Worm (Caenorhabditis elegans) whole organism, L1 larva: Measurements from ENCODE around the gene cyp-14A4.
A peak's percentile ranks its signal among the peaks of the same experiment; 100 is the strongest.

Source experiments
- C16A3.4 ChIP-seq: fragments of 150-350 bp; optimal IDR thresholded peaks from 2 replicates; lab custom pipeline; 2014; ENCODE audit warnings: missing biosample characterization, missing genetic modification characterization
- C34B4.2 ChIP-seq: sonication (generic microtip); optimal IDR thresholded peaks from 2 replicates; lab custom pipeline; 2017; ENCODE audit warnings: mild to moderate bottlenecking, missing genetic modification characterization, missing compliant biosample characterization
- Y116A8C.19 ChIP-seq: sonication (generic microtip); optimal IDR thresholded peaks from 2 replicates; lab custom pipeline; 2016; ENCODE audit warnings: missing compliant biosample characterization, missing genetic modification characterization, borderline replicate concordance
- aha-1 ChIP-seq: fragments of 150-350 bp; optimal IDR thresholded peaks from 2 replicates; lab custom pipeline; 2014; ENCODE audit warnings: missing biosample characterization, missing genetic modification characterization
- ama-1 ChIP-seq: fragments of 150-350 bp; optimal IDR thresholded peaks from 2 replicates; lab custom pipeline; 2014
- blmp-1 ChIP-seq: fragments of 150-350 bp; optimal IDR thresholded peaks from 2 replicates; lab custom pipeline; 2014; ENCODE audit warnings: missing biosample characterization, missing genetic modification characterization
- ceh-63 ChIP-seq: fragments of 200-800 bp; sonication (Bioruptor generic); optimal IDR thresholded peaks from 2 replicates; lab custom pipeline; 2018; ENCODE audit warnings: mild to moderate bottlenecking, missing genetic modification characterization, missing compliant biosample characterization
- ces-1 ChIP-seq: fragments of 150-350 bp; optimal IDR thresholded peaks from 2 replicates; lab custom pipeline; 2014; ENCODE audit warnings: missing biosample characterization, missing genetic modification reagents, missing genetic modification characterization
- efl-1 ChIP-seq, 4 experiments: fragments of 150-350 bp; optimal IDR thresholded peaks in 3 of 4; peaks in 1 of 4; 1 replicate in 1 of 4; 2 replicates in 3 of 4; lab custom pipeline; 2014; ENCODE audit warnings: missing biosample characterization in 2 of 4, missing genetic modification characterization in 2 of 4, missing genetic modification reagents in 2 of 4
- efl-3 ChIP-seq: fragments of 200-800 bp; sonication (Bioruptor generic); optimal IDR thresholded peaks from 2 replicates; lab custom pipeline; 2018; ENCODE audit warnings: mild to moderate bottlenecking, missing genetic modification characterization, missing compliant biosample characterization
- elt-2 ChIP-seq: sonication (generic microtip); optimal IDR thresholded peaks from 2 replicates; lab custom pipeline; 2016; ENCODE audit warnings: missing genetic modification characterization, mild to moderate bottlenecking, inconsistent platforms, missing compliant biosample characterization, missing genetic modification reagents
- elt-3 ChIP-seq, 6 experiments: fragments of 150-350 bp in 1 of 6; sonication (generic microtip); optimal IDR thresholded peaks; 2 replicates each; lab custom pipeline; 2017 to 2018; ENCODE audit warnings: missing biosample characterization in 6 of 6, missing genetic modification characterization in 6 of 6, inconsistent platforms in 1 of 6
- fkh-10 ChIP-seq: sonication (generic microtip); optimal IDR thresholded peaks from 2 replicates; lab custom pipeline; 2017; ENCODE audit warnings: missing biosample characterization, missing genetic modification reagents, missing genetic modification characterization
- grh-1 ChIP-seq: fragments of 200-800 bp; sonication (Bioruptor generic); IDR thresholded peaks from 2 replicates; pipeline ENCODE4 v1.3.6; 2022; ENCODE audit warnings: missing genetic modification reagents, missing genetic modification characterization, missing compliant biosample characterization
- hlh-17 ChIP-seq: fragments of 200-800 bp; sonication (Bioruptor generic); optimal IDR thresholded peaks from 2 replicates; lab custom pipeline; 2018; ENCODE audit warnings: missing genetic modification characterization, mild to moderate bottlenecking, missing compliant biosample characterization, moderate library complexity, borderline replicate concordance
- hlh-4 ChIP-seq: sonication (generic microtip); optimal IDR thresholded peaks from 2 replicates; lab custom pipeline; 2016; ENCODE audit warnings: mild to moderate bottlenecking, missing genetic modification characterization, missing compliant biosample characterization
- jun-1 ChIP-seq: fragments of 150-350 bp; optimal IDR thresholded peaks from 2 replicates; lab custom pipeline; 2014; ENCODE audit warnings: missing biosample characterization, missing genetic modification reagents, missing genetic modification characterization
- lin-13 ChIP-seq: fragments of 150-350 bp; optimal IDR thresholded peaks from 2 replicates; lab custom pipeline; 2014; ENCODE audit warnings: missing biosample characterization, missing genetic modification reagents, missing genetic modification characterization
- lin-14 ChIP-seq: fragments of 200-800 bp; sonication (Bioruptor generic); optimal IDR thresholded peaks from 2 replicates; lab custom pipeline; 2018; ENCODE audit warnings: mild to moderate bottlenecking, missing genetic modification characterization, moderate library complexity, missing compliant biosample characterization
- lin-35 ChIP-seq, 2 experiments: fragments of 150-350 bp; optimal IDR thresholded peaks; 2 replicates each; lab custom pipeline; 2014; ENCODE audit warnings: missing biosample characterization in 2 of 2, missing genetic modification characterization in 2 of 2, missing genetic modification reagents in 2 of 2
- lin-39 ChIP-seq: fragments of 150-350 bp; optimal IDR thresholded peaks from 2 replicates; lab custom pipeline; 2014; ENCODE audit warnings: missing biosample characterization, missing genetic modification reagents, missing genetic modification characterization
- mdl-1 ChIP-seq, 2 experiments: fragments of 150-350 bp; optimal IDR thresholded peaks; 2 replicates each; lab custom pipeline; 2014 to 2017; ENCODE audit warnings: missing biosample characterization in 2 of 2, missing genetic modification characterization in 2 of 2, inconsistent platforms in 1 of 2
- nhr-19 ChIP-seq: fragments of 200-800 bp; sonication (Bioruptor generic); conservative IDR thresholded peaks from 2 replicates; pipeline ENCODE4 v1.3.6; 2022; ENCODE audit warnings: missing genetic modification characterization, missing compliant biosample characterization
- nhr-20 ChIP-seq: sonication (generic microtip); optimal IDR thresholded peaks from 2 replicates; lab custom pipeline; 2016; ENCODE audit warnings: mild to moderate bottlenecking, missing genetic modification characterization, missing compliant biosample characterization
- nhr-237 ChIP-seq: fragments of 150-350 bp; optimal IDR thresholded peaks from 2 replicates; lab custom pipeline; 2014; ENCODE audit warnings: missing biosample characterization, missing genetic modification characterization
- nhr-47 ChIP-seq: sonication (generic microtip); optimal IDR thresholded peaks from 2 replicates; lab custom pipeline; 2016; ENCODE audit warnings: mild to moderate bottlenecking, missing genetic modification characterization, moderate library complexity, missing compliant biosample characterization
- nhr-71 ChIP-seq: sonication (generic microtip); optimal IDR thresholded peaks from 2 replicates; lab custom pipeline; 2016; ENCODE audit warnings: mild to moderate bottlenecking, missing genetic modification characterization, moderate library complexity, missing compliant biosample characterization
- nhr-85 ChIP-seq: sonication (generic microtip); peaks from one replicate; lab custom pipeline; 2016; ENCODE audit warnings: missing genetic modification characterization, inconsistent platforms, missing compliant biosample characterization
- nhr-90 ChIP-seq: sonication (generic microtip); optimal IDR thresholded peaks from 2 replicates; lab custom pipeline; 2016; ENCODE audit warnings: mild to moderate bottlenecking, missing genetic modification characterization, missing compliant biosample characterization; ENCODE audit not compliant: poor library complexity
- pag-3 ChIP-seq: sonication (generic microtip); optimal IDR thresholded peaks from 2 replicates; lab custom pipeline; 2017; ENCODE audit warnings: missing genetic modification characterization, mild to moderate bottlenecking, missing compliant biosample characterization, antibody characterized with exemption, borderline replicate concordance; ENCODE audit not compliant: insufficient read depth
- pqm-1 ChIP-seq: sonication (generic microtip); optimal IDR thresholded peaks from 3 replicates; lab custom pipeline; 2017; ENCODE audit warnings: missing biosample characterization, missing genetic modification characterization
- rnt-1 ChIP-seq: sonication (generic microtip); optimal IDR thresholded peaks from 2 replicates; lab custom pipeline; 2016; ENCODE audit warnings: mild to moderate bottlenecking, missing genetic modification characterization, moderate library complexity, missing compliant biosample characterization
- snu-23 ChIP-seq: sonication (generic microtip); optimal IDR thresholded peaks from 2 replicates; lab custom pipeline; 2016; ENCODE audit warnings: missing genetic modification characterization, missing compliant biosample characterization
- sptf-1 ChIP-seq: fragments of 150-350 bp; optimal IDR thresholded peaks from 2 replicates; lab custom pipeline; 2014; ENCODE audit warnings: missing biosample characterization, missing genetic modification characterization
- sup-37 ChIP-seq: fragments of 200-800 bp; sonication (Bioruptor generic); optimal IDR thresholded peaks from 2 replicates; lab custom pipeline; 2018; ENCODE audit warnings: mild to moderate bottlenecking, missing genetic modification characterization, missing compliant biosample characterization
- tbx-2 ChIP-seq: sonication (generic microtip); optimal IDR thresholded peaks from 2 replicates; lab custom pipeline; 2016; ENCODE audit warnings: missing genetic modification characterization, missing compliant biosample characterization
- unc-130 ChIP-seq: fragments of 150-350 bp; optimal IDR thresholded peaks from 2 replicates; lab custom pipeline; 2017; ENCODE audit warnings: missing biosample characterization, missing genetic modification characterization, inconsistent platforms
- unc-62 ChIP-seq: fragments of 150-350 bp; optimal IDR thresholded peaks from 2 replicates; lab custom pipeline; 2014; ENCODE audit warnings: missing biosample characterization, missing genetic modification reagents, missing genetic modification characterization
- ztf-11 ChIP-seq, 2 experiments: sonication (generic microtip); optimal IDR thresholded peaks; 2 replicates each; lab custom pipeline; 2016 to 2017; ENCODE audit warnings: missing genetic modification characterization in 2 of 2, missing biosample characterization in 1 of 2, missing compliant biosample characterization in 1 of 2
- ztf-4 ChIP-seq: fragments of 150-350 bp; optimal IDR thresholded peaks from 2 replicates; lab custom pipeline; 2014; ENCODE audit warnings: missing biosample characterization, missing genetic modification characterization

Gene cyp-14A4

ce11 chrX:13328034-13328433, 44.0 kb upstream of the cyp-14A4 start, which contains the start of gene sir-2.2:
sir-2.2 (plus strand) TSS chrX:13328067.
- TF ChIP-seq nhr-85 = peak; percentile 58
- peak; percentile 9 for TF ChIP-seq blmp-1
- peak; percentile 57 for TF ChIP-seq elt-2 (tag; lab: Kevin White, UChicago)
- TF ChIP-seq lin-35 (GFP tag; optimal IDR thresholded peaks at IDR 0.05; lab: Kevin White, UChicago) = peak in 1 of 2 experiments; percentile 28
- no peak for TF ChIP-seq nhr-47 (tag; lab: Kevin White, UChicago)
- no peak for TF ChIP-seq sup-37 (GFP tag; lab: Kevin White, UChicago)
- TF ChIP-seq lin-14 (GFP tag; lab: Kevin White, UChicago) = peak; percentile 21
- peak; percentile 40 for TF ChIP-seq nhr-71 (tag; lab: Kevin White, UChicago)
- TF ChIP-seq nhr-20 (tag; lab: Kevin White, UChicago) = peak; percentile 51
- TF ChIP-seq nhr-90 (tag; lab: Kevin White, UChicago) = peak; percentile 32

- peak; percentile 56 for TF ChIP-seq blmp-1
- no peak for TF ChIP-seq hlh-17 (GFP tag; lab: Kevin White, UChicago)
- peak; percentile 1 for TF ChIP-seq nhr-71 (tag; lab: Kevin White, UChicago)
- no peak for TF ChIP-seq jun-1 (tag; lab: Kevin White, UChicago)
- TF ChIP-seq, all 84 proteins: peak for 2
These were observed 41.0 kb upstream of the cyp-14A4 start for ce11 chrX:13325039-13325438.

ce11 chrX:13324326-13324725, 40.3 kb upstream of the cyp-14A4 start:
- TF ChIP-seq pag-3 (tag; lab: Kevin White, UChicago) = peak; percentile 30
- peak; percentile 7 for TF ChIP-seq unc-130 (tag; lab: Kevin White, UChicago)
- peak; percentile 12 for TF ChIP-seq snu-23 (GFP tag; lab: Kevin White, UChicago)
- TF ChIP-seq hlh-4 = no peak
- peak; percentile 3 for TF ChIP-seq rnt-1 (tag; lab: Kevin White, UChicago)
- TF ChIP-seq lin-14 (GFP tag; lab: Kevin White, UChicago) = peak; percentile 40
- TF ChIP-seq elt-2 (tag; lab: Kevin White, UChicago) = peak; percentile 2
- TF ChIP-seq ama-1 (lab: Kevin White, UChicago) = no peak
- TF ChIP-seq ztf-11 (tag; optimal IDR thresholded peaks at IDR 0.05; lab: Kevin White, UChicago) = no peak
- 0 out of 2 replicates have a peak, but pooled peaks have one; percentile 6 for TF ChIP-seq nhr-19 (GFP tag; lab: Robert Waterston, UW)
- peak in 3 of 6 experiments; percentile 19 to 43 (median 37) for TF ChIP-seq elt-3 (tag; optimal IDR thresholded peaks at IDR 0.05; lab: Kevin White, UChicago)
- TF ChIP-seq nhr-85 = peak; percentile 85
- no peak for TF ChIP-seq aha-1
- TF ChIP-seq grh-1 (GFP tag; lab: Robert Waterston, UW) = peak; percentile 59
- peak; percentile 42 for TF ChIP-seq nhr-20 (tag; lab: Kevin White, UChicago)
- TF ChIP-seq nhr-90 (tag; lab: Kevin White, UChicago) = peak; percentile 11
- no peak for TF ChIP-seq fkh-10 (GFP tag; lab: Kevin White, UChicago)
- no peak for TF ChIP-seq Y116A8C.19
- peak; percentile 58 for TF ChIP-seq nhr-71 (tag; lab: Kevin White, UChicago)
- TF ChIP-seq, all 84 proteins: peak for 13

ce11 chrX:13323697-13324096, 39.7 kb upstream of the cyp-14A4 start:
- TF ChIP-seq lin-14 (GFP tag; lab: Kevin White, UChicago) (peak; percentile 10), hlh-4 (no peak), hlh-17 (GFP tag; lab: Kevin White, UChicago) (no peak), nhr-85 (peak; percentile 59), ceh-63 (GFP tag; lab: Kevin White, UChicago) (peak; percentile 41), nhr-20 (tag; lab: Kevin White, UChicago) (no peak), nhr-237 (no peak), efl-1 (optimal IDR thresholded peaks at IDR 0.05; lab: Kevin White, UChicago) (no peak), efl-1 (GFP tag; optimal IDR thresholded peaks at IDR 0.05 in 1 of 2; lab: Kevin White, UChicago) (peak in 1 of 2 experiments; percentile 74)

- no peak for TF ChIP-seq ztf-4 (tag; lab: Kevin White, UChicago)
- no peak for TF ChIP-seq ces-1
- TF ChIP-seq sptf-1 (tag; lab: Kevin White, UChicago) = no peak
- TF ChIP-seq blmp-1 = peak; percentile 73
- TF ChIP-seq sup-37 (GFP tag; lab: Kevin White, UChicago) = no peak
- TF ChIP-seq nhr-85 = peak; percentile 68
- TF ChIP-seq elt-2 (tag; lab: Kevin White, UChicago) = no peak
- no peak for TF ChIP-seq C34B4.2
- TF ChIP-seq elt-3 (tag; optimal IDR thresholded peaks at IDR 0.05; lab: Kevin White, UChicago) = peak in 1 of 6 experiments; percentile 32
- no peak for TF ChIP-seq unc-62
- peak in 1 of 2 experiments; percentile 16 for TF ChIP-seq mdl-1 (tag; optimal IDR thresholded peaks at IDR 0.05; lab: Kevin White, UChicago)
- no peak for TF ChIP-seq lin-39 (tag; lab: Kevin White, UChicago)
- no peak for TF ChIP-seq pqm-1 (tag; lab: Kevin White, UChicago)
- no peak for TF ChIP-seq C16A3.4
- TF ChIP-seq nhr-47 (tag; lab: Kevin White, UChicago) = no peak
- TF ChIP-seq aha-1 = no peak
- no peak for TF ChIP-seq efl-3
- TF ChIP-seq tbx-2 (tag; lab: Kevin White, UChicago) = no peak
- TF ChIP-seq lin-13 = no peak
- TF ChIP-seq nhr-20 (tag; lab: Kevin White, UChicago) = peak; percentile 26
- peak; percentile 24 for TF ChIP-seq nhr-71 (tag; lab: Kevin White, UChicago)
These were observed 38.9 kb upstream of the cyp-14A4 start, which contains the start of gene F46G10.2 for ce11 chrX:13322886-13323285. F46G10.2 (plus strand) TSS chrX:13322963.
